Fruit fly (Drosophila melanogaster): ENCODE results near the gene Fuca.

Gene Fuca

DNA sequence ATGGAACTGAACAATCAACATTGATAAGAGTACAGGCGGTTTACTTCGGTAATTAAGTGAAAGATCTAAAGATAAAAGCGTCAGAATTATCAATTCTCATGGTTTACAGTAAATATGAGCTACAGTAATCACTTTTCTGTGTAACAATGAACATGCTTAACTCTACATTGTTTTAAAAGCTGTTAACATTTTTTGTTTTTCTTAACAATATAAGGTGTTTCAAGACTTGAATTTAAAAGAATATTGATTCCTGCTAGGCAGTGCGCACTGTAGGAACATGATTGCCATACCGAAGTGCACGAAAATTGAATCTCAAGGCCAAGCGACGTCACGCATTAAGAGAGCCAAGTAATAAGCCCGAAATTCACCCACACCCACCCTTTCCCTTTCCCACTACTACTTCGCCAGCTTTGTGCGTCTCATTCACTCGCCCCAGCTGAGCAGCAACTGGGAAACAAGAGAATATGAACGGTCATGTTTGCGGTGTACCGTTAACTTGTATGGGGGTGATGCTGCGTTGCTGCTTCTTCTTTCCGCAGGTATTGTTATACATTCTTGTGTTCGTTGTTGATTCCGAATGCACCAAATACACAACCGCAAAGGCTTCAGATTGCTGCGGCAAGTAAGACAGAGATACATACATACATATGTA, 31.2 kb downstream of the Fuca start (continued):
- no peak for TF ChIP-seq CG17186 (GFP tag; optimal IDR thresholded peaks at IDR 0.05)
- no peak for TF ChIP-seq hth (optimal IDR thresholded peaks at IDR 0.05)
- peak; percentile 76 for TF ChIP-seq Xrp1 (GFP tag; IDR thresholded peaks at IDR 0.05)
- TF ChIP-seq CG17802 (tag; optimal IDR thresholded peaks at IDR 0.05), result no peak
- TF ChIP-seq gem (tag; optimal IDR thresholded peaks at IDR 0.05), result peak; percentile 77
- peak; percentile 49 for TF ChIP-seq CG7556 (GFP tag; optimal IDR thresholded peaks at IDR 0.05)
- no peak for TF ChIP-seq sens-2 (GFP tag; IDR thresholded peaks at IDR 0.05)
- TF ChIP-seq shn (GFP tag; optimal IDR thresholded peaks at IDR 0.05), result peak; percentile 31
- no peak for TF ChIP-seq CG6854 (GFP tag; optimal IDR thresholded peaks at IDR 0.05)
- peak; percentile 25 for TF ChIP-seq Sry-δ (GFP tag; optimal IDR thresholded peaks at IDR 0.05)
- TF ChIP-seq mam (GFP tag; optimal IDR thresholded peaks at IDR 0.05), result peak; percentile 65
- peak; percentile 50 for TF ChIP-seq CG15514 (GFP tag; optimal IDR thresholded peaks at IDR 0.05)
- TF ChIP-seq CG7928 (GFP tag; optimal IDR thresholded peaks at IDR 0.05), result peak; percentile 24
- TF ChIP-seq CG11456 (GFP tag; IDR thresholded peaks at IDR 0.05), result no peak; the same call in 2 of the 3 replicates
- TF ChIP-seq sisA (GFP tag; IDR thresholded peaks at IDR 0.05), result peak; percentile 64; the same call in 1 of the 2 replicates
- 0 out of 2 replicates have a peak, but pooled peaks have one; percentile 38 for TF ChIP-seq Awh (GFP tag; IDR thresholded peaks at IDR 0.05)
- peak; percentile 60 for TF ChIP-seq Drgx (GFP tag; IDR thresholded peaks at IDR 0.05)
- no peak for TF ChIP-seq dati (GFP tag; IDR thresholded peaks at IDR 0.05)
- peak; percentile 47 for TF ChIP-seq CG13775 (GFP tag; optimal IDR thresholded peaks at IDR 0.05)
- TF ChIP-seq crp (GFP tag; optimal IDR thresholded peaks at IDR 0.05), result no peak
- no peak for TF ChIP-seq CG9876 (GFP tag; optimal IDR thresholded peaks at IDR 0.05)
- TF ChIP-seq CG17912 (GFP tag; optimal IDR thresholded peaks at IDR 0.05), result no peak
- no peak for TF ChIP-seq Neu2 (GFP tag; optimal IDR thresholded peaks at IDR 0.05; ENCODE audit: borderline replicate concordance)
- no peak for TF ChIP-seq CG4360 (GFP tag; IDR thresholded peaks at IDR 0.05)
- no peak for TF ChIP-seq MTF-1 (GFP tag; optimal IDR thresholded peaks at IDR 0.05; ENCODE audit: borderline replicate concordance)
- peak; percentile 45 for TF ChIP-seq CG10209 (GFP tag; optimal IDR thresholded peaks at IDR 0.05)
- peak; percentile 37; the same call in 1 of the 2 replicates for TF ChIP-seq CG10959 (GFP tag; IDR thresholded peaks at IDR 0.05)
- TF ChIP-seq CG10267 (tag; optimal IDR thresholded peaks at IDR 0.05), result peak; percentile 44
- TF ChIP-seq chn (GFP tag; optimal IDR thresholded peaks at IDR 0.05), result peak; percentile 15
- peak; percentile 71 for TF ChIP-seq CG9932 (GFP tag; IDR thresholded peaks at IDR 0.05)
- no peak for TF ChIP-seq Tbp (GFP tag; optimal IDR thresholded peaks at IDR 0.05)
- no peak for TF ChIP-seq NK7.1 (GFP tag; optimal IDR thresholded peaks at IDR 0.05)
- peak; percentile 64 for TF ChIP-seq bcd (GFP tag; optimal IDR thresholded peaks at IDR 0.05)
- peak; percentile 30 for TF ChIP-seq tx (GFP tag; optimal IDR thresholded peaks at IDR 0.05)
- peak; percentile 60 for TF ChIP-seq HmgZ (tag; optimal IDR thresholded peaks at IDR 0.05)
- TF ChIP-seq CrebB (tag; optimal IDR thresholded peaks at IDR 0.05), result peak; percentile 27
- TF ChIP-seq lab (GFP tag; optimal IDR thresholded peaks at IDR 0.05), result peak; percentile 82
- no peak for TF ChIP-seq Elba2 (GFP tag; optimal IDR thresholded peaks at IDR 0.05)
- no peak for TF ChIP-seq fd102C (GFP tag; optimal IDR thresholded peaks at IDR 0.05)
- TF ChIP-seq E2f1 (GFP tag; IDR thresholded peaks at IDR 0.05), result peak; percentile 66; the same call in 1 of the 2 replicates
- TF ChIP-seq Dp (GFP tag; optimal IDR thresholded peaks at IDR 0.05), result no peak
- TF ChIP-seq CG6683 (GFP tag; optimal IDR thresholded peaks at IDR 0.05), result no peak
- no peak for TF ChIP-seq trh (GFP tag; optimal IDR thresholded peaks at IDR 0.05)
- TF ChIP-seq CG12236 (GFP tag; optimal IDR thresholded peaks at IDR 0.05), result no peak
- no peak for TF ChIP-seq CG16813 (GFP tag; IDR thresholded peaks at IDR 0.05; ENCODE audit: partially characterized antibody)
- peak; percentile 8 for TF ChIP-seq Atf3 (GFP tag; optimal IDR thresholded peaks at IDR 0.05)
- TF ChIP-seq CG12299 (tag; optimal IDR thresholded peaks at IDR 0.05), result peak; percentile 9
- peak; percentile 40 for TF ChIP-seq CG9609 (GFP tag; optimal IDR thresholded peaks at IDR 0.05)
- peak; percentile 72 for TF ChIP-seq CG18599 (GFP tag; optimal IDR thresholded peaks at IDR 0.05)
